Worm (Caenorhabditis elegans) whole organism, L1 larva: ENCODE data around the gene Y66D12A.1.
A peak's percentile ranks its signal among the peaks of the same experiment; 100 is the strongest.

ENCODE experiments used
- C04F5.9 ChIP-seq: sonication (generic microtip); optimal IDR thresholded peaks from 2 replicates; lab custom pipeline; 2016; ENCODE audit warnings: missing genetic modification characterization, missing compliant biosample characterization
- C16A3.4 ChIP-seq: fragments of 150-350 bp; optimal IDR thresholded peaks from 2 replicates; lab custom pipeline; 2014; ENCODE audit warnings: missing biosample characterization, missing genetic modification characterization
- C34B4.2 ChIP-seq: sonication (generic microtip); optimal IDR thresholded peaks from 2 replicates; lab custom pipeline; 2017; ENCODE audit warnings: mild to moderate bottlenecking, missing genetic modification characterization, missing compliant biosample characterization
- F16B12.6 ChIP-seq: fragments of 150-350 bp; optimal IDR thresholded peaks from 2 replicates; lab custom pipeline; 2014; ENCODE audit warnings: missing biosample characterization, missing genetic modification characterization
- aha-1 ChIP-seq: fragments of 150-350 bp; optimal IDR thresholded peaks from 2 replicates; lab custom pipeline; 2014; ENCODE audit warnings: missing biosample characterization, missing genetic modification characterization
- alr-1 ChIP-seq: fragments of 200-800 bp; sonication (Bioruptor generic); optimal IDR thresholded peaks from 2 replicates; lab custom pipeline; 2018; ENCODE audit warnings: borderline replicate concordance, mild to moderate bottlenecking, missing genetic modification characterization, missing compliant biosample characterization
- aly-2 ChIP-seq: fragments of 150-350 bp; optimal IDR thresholded peaks from 2 replicates; lab custom pipeline; 2014; ENCODE audit warnings: missing biosample characterization, missing genetic modification characterization
- ama-1 ChIP-seq: fragments of 150-350 bp; optimal IDR thresholded peaks from 2 replicates; lab custom pipeline; 2014
- blmp-1 ChIP-seq: fragments of 150-350 bp; optimal IDR thresholded peaks from 2 replicates; lab custom pipeline; 2014; ENCODE audit warnings: missing biosample characterization, missing genetic modification characterization
- ceh-63 ChIP-seq: fragments of 200-800 bp; sonication (Bioruptor generic); optimal IDR thresholded peaks from 2 replicates; lab custom pipeline; 2018; ENCODE audit warnings: mild to moderate bottlenecking, missing genetic modification characterization, missing compliant biosample characterization
- ceh-82 ChIP-seq, 3 experiments: fragments of 150-350 bp in 1 of 3; sonication (generic microtip) in 2 of 3; optimal IDR thresholded peaks; 2 replicates each; lab custom pipeline; 2014 to 2017; ENCODE audit warnings: missing biosample characterization in 3 of 3, missing genetic modification characterization in 3 of 3
- ceh-88 ChIP-seq: fragments of 200-800 bp; sonication (Bioruptor generic); IDR thresholded peaks from 2 replicates; pipeline ENCODE4 v1.3.6; 2022; ENCODE audit warnings: missing genetic modification characterization, missing compliant biosample characterization
- ceh-90 ChIP-seq: sonication (generic microtip); optimal IDR thresholded peaks from 2 replicates; lab custom pipeline; 2016; ENCODE audit warnings: missing genetic modification characterization, missing compliant biosample characterization
- ces-1 ChIP-seq: fragments of 150-350 bp; optimal IDR thresholded peaks from 2 replicates; lab custom pipeline; 2014; ENCODE audit warnings: missing biosample characterization, missing genetic modification reagents, missing genetic modification characterization
- dsc-1 ChIP-seq: sonication (generic microtip); optimal IDR thresholded peaks from 2 replicates; lab custom pipeline; 2016; ENCODE audit warnings: mild to moderate bottlenecking, missing genetic modification characterization, missing compliant biosample characterization
- efl-1 ChIP-seq, 4 experiments: fragments of 150-350 bp; optimal IDR thresholded peaks in 3 of 4; peaks in 1 of 4; 1 replicate in 1 of 4; 2 replicates in 3 of 4; lab custom pipeline; 2014; ENCODE audit warnings: missing biosample characterization in 2 of 4, missing genetic modification characterization in 2 of 4, missing genetic modification reagents in 2 of 4
- efl-3 ChIP-seq: fragments of 200-800 bp; sonication (Bioruptor generic); optimal IDR thresholded peaks from 2 replicates; lab custom pipeline; 2018; ENCODE audit warnings: mild to moderate bottlenecking, missing genetic modification characterization, missing compliant biosample characterization
- egl-27 ChIP-seq, 2 experiments: fragments of 150-350 bp in 1 of 2; sonication (generic microtip); optimal IDR thresholded peaks; 3 replicates each; lab custom pipeline; 2017 to 2018; ENCODE audit warnings: missing biosample characterization in 2 of 2, missing genetic modification characterization in 2 of 2, missing genetic modification reagents in 2 of 2
- ets-5 ChIP-seq: fragments of 200-800 bp; sonication (Bioruptor generic); IDR thresholded peaks from 2 replicates; pipeline ENCODE4 v1.3.6; 2022; ENCODE audit warnings: missing genetic modification characterization, missing compliant biosample characterization
- fkh-8 ChIP-seq: sonication (generic microtip); optimal IDR thresholded peaks from 2 replicates; lab custom pipeline; 2016; ENCODE audit warnings: mild to moderate bottlenecking, missing genetic modification characterization, missing compliant biosample characterization
- hlh-17 ChIP-seq: fragments of 200-800 bp; sonication (Bioruptor generic); optimal IDR thresholded peaks from 2 replicates; lab custom pipeline; 2018; ENCODE audit warnings: missing genetic modification characterization, mild to moderate bottlenecking, missing compliant biosample characterization, moderate library complexity, borderline replicate concordance
- hpl-2 ChIP-seq: fragments of 150-350 bp; optimal IDR thresholded peaks from 2 replicates; lab custom pipeline; 2014; ENCODE audit warnings: missing biosample characterization, missing genetic modification reagents, missing genetic modification characterization
- irx-1 ChIP-seq: sonication (generic microtip); optimal IDR thresholded peaks from 2 replicates; lab custom pipeline; 2016; ENCODE audit warnings: missing genetic modification characterization, missing compliant biosample characterization
- isw-1 ChIP-seq: fragments of 200-800 bp; sonication (Bioruptor generic); IDR thresholded peaks from 2 replicates; pipeline ENCODE4 v1.3.6; 2022; ENCODE audit warnings: missing genetic modification characterization, missing compliant biosample characterization
- lin-13 ChIP-seq: fragments of 150-350 bp; optimal IDR thresholded peaks from 2 replicates; lab custom pipeline; 2014; ENCODE audit warnings: missing biosample characterization, missing genetic modification reagents, missing genetic modification characterization
- lin-15B ChIP-seq: fragments of 150-350 bp; sonication (generic microtip); optimal IDR thresholded peaks from 3 replicates; lab custom pipeline; 2014; ENCODE audit warnings: missing biosample characterization, missing genetic modification characterization
- lin-35 ChIP-seq, 2 experiments: fragments of 150-350 bp; optimal IDR thresholded peaks; 2 replicates each; lab custom pipeline; 2014; ENCODE audit warnings: missing biosample characterization in 2 of 2, missing genetic modification characterization in 2 of 2, missing genetic modification reagents in 2 of 2
- lin-39 ChIP-seq: fragments of 150-350 bp; optimal IDR thresholded peaks from 2 replicates; lab custom pipeline; 2014; ENCODE audit warnings: missing biosample characterization, missing genetic modification reagents, missing genetic modification characterization
- lir-3 ChIP-seq: sonication (generic microtip); optimal IDR thresholded peaks from 2 replicates; lab custom pipeline; 2016; ENCODE audit warnings: mild to moderate bottlenecking, missing genetic modification characterization, moderate library complexity, missing compliant biosample characterization; ENCODE audit not compliant: poor library complexity
- lsy-2 ChIP-seq, 2 experiments: fragments of 150-350 bp; optimal IDR thresholded peaks; 2 replicates each; lab custom pipeline; 2014; ENCODE audit warnings: missing biosample characterization in 2 of 2, missing genetic modification characterization in 2 of 2
- mab-9 ChIP-seq: fragments of 200-800 bp; sonication (Bioruptor generic); IDR thresholded peaks from 2 replicates; pipeline ENCODE4 v1.3.6; 2022; ENCODE audit warnings: missing genetic modification reagents, missing genetic modification characterization, missing compliant biosample characterization
- mdl-1 ChIP-seq, 2 experiments: fragments of 150-350 bp; optimal IDR thresholded peaks; 2 replicates each; lab custom pipeline; 2014 to 2017; ENCODE audit warnings: missing biosample characterization in 2 of 2, missing genetic modification characterization in 2 of 2, inconsistent platforms in 1 of 2
- mef-2 ChIP-seq: fragments of 150-350 bp; optimal IDR thresholded peaks from 2 replicates; lab custom pipeline; 2014; ENCODE audit warnings: missing biosample characterization, missing genetic modification characterization
- mep-1 ChIP-seq: fragments of 150-350 bp; optimal IDR thresholded peaks from 2 replicates; lab custom pipeline; 2014; ENCODE audit warnings: missing biosample characterization, missing genetic modification characterization
- nhr-11 ChIP-seq: fragments of 150-350 bp; optimal IDR thresholded peaks from 2 replicates; lab custom pipeline; 2014; ENCODE audit warnings: missing biosample characterization, missing genetic modification characterization
- nhr-237 ChIP-seq: fragments of 150-350 bp; optimal IDR thresholded peaks from 2 replicates; lab custom pipeline; 2014; ENCODE audit warnings: missing biosample characterization, missing genetic modification characterization
- nhr-84 ChIP-seq: sonication (generic microtip); optimal IDR thresholded peaks from 2 replicates; lab custom pipeline; 2017; ENCODE audit warnings: missing biosample characterization, missing genetic modification characterization
- nhr-90 ChIP-seq: sonication (generic microtip); optimal IDR thresholded peaks from 2 replicates; lab custom pipeline; 2016; ENCODE audit warnings: mild to moderate bottlenecking, missing genetic modification characterization, missing compliant biosample characterization; ENCODE audit not compliant: poor library complexity
- pax-3 ChIP-seq: fragments of 200-800 bp; sonication (Bioruptor generic); optimal IDR thresholded peaks from 2 replicates; lab custom pipeline; 2018; ENCODE audit warnings: mild to moderate bottlenecking, missing genetic modification characterization, moderate library complexity, missing compliant biosample characterization
- rnt-1 ChIP-seq: sonication (generic microtip); optimal IDR thresholded peaks from 2 replicates; lab custom pipeline; 2016; ENCODE audit warnings: mild to moderate bottlenecking, missing genetic modification characterization, moderate library complexity, missing compliant biosample characterization
- snu-23 ChIP-seq: sonication (generic microtip); optimal IDR thresholded peaks from 2 replicates; lab custom pipeline; 2016; ENCODE audit warnings: missing genetic modification characterization, missing compliant biosample characterization
- sox-4 ChIP-seq: sonication (generic microtip); optimal IDR thresholded peaks from 2 replicates; lab custom pipeline; 2016; ENCODE audit warnings: missing genetic modification characterization, missing compliant biosample characterization
- sptf-1 ChIP-seq: fragments of 150-350 bp; optimal IDR thresholded peaks from 2 replicates; lab custom pipeline; 2014; ENCODE audit warnings: missing biosample characterization, missing genetic modification characterization
- swsn-7 ChIP-seq: sonication (generic microtip); optimal IDR thresholded peaks from 2 replicates; lab custom pipeline; 2016; ENCODE audit warnings: missing genetic modification characterization, missing compliant biosample characterization
- tbx-2 ChIP-seq: sonication (generic microtip); optimal IDR thresholded peaks from 2 replicates; lab custom pipeline; 2016; ENCODE audit warnings: missing genetic modification characterization, missing compliant biosample characterization
- unc-130 ChIP-seq: fragments of 150-350 bp; optimal IDR thresholded peaks from 2 replicates; lab custom pipeline; 2017; ENCODE audit warnings: missing biosample characterization, missing genetic modification characterization, inconsistent platforms
- unc-30 ChIP-seq: sonication (generic microtip); optimal IDR thresholded peaks from 2 replicates; lab custom pipeline; 2017; ENCODE audit warnings: missing biosample characterization, missing genetic modification characterization
- unc-62 ChIP-seq: fragments of 150-350 bp; optimal IDR thresholded peaks from 2 replicates; lab custom pipeline; 2014; ENCODE audit warnings: missing biosample characterization, missing genetic modification reagents, missing genetic modification characterization
- unc-98 ChIP-seq: fragments of 200-800 bp; sonication (Bioruptor generic); IDR thresholded peaks from 2 replicates; pipeline ENCODE4 v1.3.6; 2022; ENCODE audit warnings: missing genetic modification characterization, missing compliant biosample characterization
- vab-15 ChIP-seq: sonication (generic microtip); optimal IDR thresholded peaks from 2 replicates; lab custom pipeline; 2017; ENCODE audit warnings: missing genotype, mild to moderate bottlenecking, missing genetic modification characterization, missing compliant biosample characterization
- xbp-1 ChIP-seq: sonication (generic microtip); optimal IDR thresholded peaks from 2 replicates; lab custom pipeline; 2016; ENCODE audit warnings: missing genetic modification characterization, missing compliant biosample characterization
- zag-1 ChIP-seq: fragments of 150-350 bp; optimal IDR thresholded peaks from 2 replicates; lab custom pipeline; 2014; ENCODE audit warnings: missing biosample characterization, missing genetic modification characterization
- ztf-11 ChIP-seq, 2 experiments: sonication (generic microtip); optimal IDR thresholded peaks; 2 replicates each; lab custom pipeline; 2016 to 2017; ENCODE audit warnings: missing genetic modification characterization in 2 of 2, missing biosample characterization in 1 of 2, missing compliant biosample characterization in 1 of 2
- ztf-4 ChIP-seq: fragments of 150-350 bp; optimal IDR thresholded peaks from 2 replicates; lab custom pipeline; 2014; ENCODE audit warnings: missing biosample characterization, missing genetic modification characterization

The Y66D12A.1 gene

DNA sequence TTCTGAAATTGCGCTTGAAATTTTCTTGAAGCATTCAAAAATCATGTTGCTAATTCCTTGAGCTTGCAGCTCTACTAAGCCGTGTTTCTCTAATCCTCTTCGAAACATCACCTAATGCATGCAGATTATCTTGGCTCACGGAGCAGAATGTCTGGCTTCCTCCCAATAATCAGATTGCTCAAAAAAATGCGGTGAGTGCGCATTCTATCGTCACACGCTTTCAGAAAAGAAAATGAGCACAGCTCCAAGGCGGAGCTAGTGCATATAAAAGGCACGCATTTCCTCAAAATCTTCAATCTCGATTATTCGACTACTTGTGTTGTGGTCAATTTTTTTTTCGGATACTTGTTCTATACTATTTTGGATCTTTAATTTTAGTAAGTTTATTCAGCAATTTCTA lies 33.4 kb downstream of the Y66D12A.1 start (continued):
- TF ChIP-seq lin-39 (no peak), ceh-63 (no peak), ama-1 (lab: Kevin White, UChicago) (peak; percentile 49), swsn-7 (peak; percentile 53), unc-98 (GFP tag; lab: Robert Waterston, UW) (no peak), lir-3 (tag; lab: Kevin White, UChicago) (no peak), unc-130 (tag; lab: Kevin White, UChicago) (no peak), tbx-2 (tag; lab: Kevin White, UChicago) (peak; percentile 48), efl-1 (optimal IDR thresholded peaks at IDR 0.05; lab: Kevin White, UChicago) (peak; percentile 41 to 45), efl-1 (GFP tag; optimal IDR thresholded peaks at IDR 0.05 in 1 of 2; lab: Kevin White, UChicago) (no peak), lin-13 (GFP tag; lab: Kevin White, UChicago) (no peak), fkh-8 (peak; percentile 96), ztf-11 (tag; optimal IDR thresholded peaks at IDR 0.05; lab: Kevin White, UChicago) (no peak), nhr-90 (tag; lab: Kevin White, UChicago) (no peak), vab-15 (tag; lab: Kevin White, UChicago) (no peak), ztf-4 (tag; lab: Kevin White, UChicago) (no peak), unc-62 (GFP tag; lab: Kevin White, UChicago) (no peak), mef-2 (tag; lab: Kevin White, UChicago) (no peak), ets-5 (GFP tag; lab: Robert Waterston, UW) (no peak), lin-35 (GFP tag; optimal IDR thresholded peaks at IDR 0.05; lab: Kevin White, UChicago) (peak in 1 of 2 experiments; percentile 54), ceh-90 (tag; lab: Kevin White, UChicago) (no peak), aha-1 (tag; lab: Kevin White, UChicago) (no peak), pax-3 (tag; lab: Kevin White, UChicago) (peak; percentile 66), alr-1 (tag; lab: Kevin White, UChicago) (no peak), rnt-1 (tag; lab: Kevin White, UChicago) (no peak), sox-4 (tag; lab: Kevin White, UChicago) (peak; percentile 72), nhr-237 (no peak), ceh-88 (GFP tag; lab: Robert Waterston, UW) (peak; percentile 40; the same call in 1 of the 2 replicates), lsy-2 (tag; optimal IDR thresholded peaks at IDR 0.05; lab: Kevin White, UChicago) (peak; percentile 36 to 57), hpl-2 (GFP tag; lab: Kevin White, UChicago) (no peak), efl-3 (GFP tag; lab: Kevin White, UChicago) (no peak), C04F5.9 (tag; lab: Kevin White, UChicago) (no peak), hlh-17 (no peak), egl-27 (tag; optimal IDR thresholded peaks at IDR 0.05; lab: Kevin White, UChicago) (no peak), snu-23 (peak; percentile 48), mdl-1 (tag; optimal IDR thresholded peaks at IDR 0.05; lab: Kevin White, UChicago) (no peak), aly-2 (no peak), irx-1 (tag; lab: Kevin White, UChicago) (no peak), C16A3.4 (tag; lab: Kevin White, UChicago) (no peak), isw-1 (GFP tag; lab: Robert Waterston, UW) (no peak; the same call in 1 of the 2 replicates), unc-30 (tag; lab: Kevin White, UChicago) (no peak), zag-1 (tag; lab: Kevin White, UChicago) (no peak), mab-9 (GFP tag; lab: Robert Waterston, UW) (no peak), sptf-1 (no peak), nhr-11 (tag; lab: Kevin White, UChicago) (no peak), lin-15B (no peak), F16B12.6 (tag; lab: Kevin White, UChicago) (no peak), C34B4.2 (tag; lab: Kevin White, UChicago) (no peak), dsc-1 (tag; lab: Kevin White, UChicago) (peak; percentile 84), blmp-1 (no peak), mep-1 (tag; lab: Kevin White, UChicago) (peak; percentile 36), ces-1 (GFP tag; lab: Kevin White, UChicago) (peak; percentile 11), nhr-84 (tag; lab: Kevin White, UChicago) (no peak), xbp-1 (peak; percentile 6), ceh-82 (tag; optimal IDR thresholded peaks at IDR 0.05; lab: Kevin White, UChicago) (peak; percentile 20 to 30 (median 25))
- TF ChIP-seq, all 84 proteins: peak for 28
